Worm (Caenorhabditis elegans): Measurements from ENCODE around the gene cct-5.

DNA sequence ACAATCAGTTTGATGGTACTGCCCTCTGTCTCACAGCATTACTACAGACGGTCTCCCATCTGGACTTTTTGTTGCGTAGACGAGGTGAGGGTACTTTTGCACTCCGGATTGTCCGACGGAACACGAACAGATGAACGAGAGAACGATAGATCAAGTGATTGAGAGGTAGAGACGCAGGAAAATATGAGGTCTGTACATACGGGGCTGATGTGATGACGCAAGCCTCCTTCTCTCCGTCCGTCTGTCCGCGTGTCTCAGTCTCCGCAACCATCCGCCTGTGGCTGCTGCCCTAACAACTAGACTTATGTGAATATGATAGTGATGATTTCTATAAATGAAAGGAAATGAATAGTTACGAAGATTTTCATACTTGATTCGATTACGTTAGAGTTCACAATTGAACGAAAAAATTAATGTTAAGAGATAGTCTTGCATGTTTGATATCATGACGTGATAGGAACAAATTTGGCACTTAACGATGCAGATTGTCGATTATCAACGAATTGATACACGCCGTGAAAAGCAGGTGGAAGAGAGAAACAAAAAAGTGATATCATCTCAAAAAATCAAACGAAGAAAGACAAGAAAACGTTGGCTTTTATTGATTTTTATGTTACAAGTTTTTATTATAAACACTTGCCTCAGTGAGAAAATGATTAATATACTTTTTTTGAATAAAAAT, 5.2 kb downstream of the cct-5 start:
- TF ChIP-seq unc-62 (GFP tag; optimal IDR thresholded peaks at IDR 0.05) (no peak), elt-1 (tag; optimal IDR thresholded peaks at IDR 0.05) (no peak)
